Worm (Caenorhabditis elegans): ENCODE data around the gene str-64.

DNA sequence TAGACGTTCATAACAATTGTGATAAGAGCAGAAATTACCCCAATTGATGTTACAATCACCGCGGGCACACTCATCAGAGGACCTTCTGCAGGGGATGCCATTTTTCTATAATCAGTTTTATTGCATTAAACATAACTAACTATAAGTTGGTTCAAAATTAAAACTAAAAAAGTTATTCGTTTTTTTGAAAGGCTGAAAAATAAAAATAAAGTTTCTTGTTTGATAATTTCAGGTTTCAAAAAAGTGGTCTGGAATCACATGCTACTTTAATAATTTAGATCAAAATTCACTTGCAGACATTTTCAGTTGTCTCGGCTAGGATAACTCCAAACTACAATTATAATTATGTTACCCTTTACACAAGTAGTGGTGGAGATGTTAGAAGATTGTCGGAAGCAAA is 18.8 kb downstream of the str-64 start, which contains the start of gene srbc-1:
- no peak for TF ChIP-seq him-1 (tag; optimal IDR thresholded peaks at IDR 0.05)
- no peak for TF ChIP-seq W03F9.2 (tag; optimal IDR thresholded peaks at IDR 0.05)
- TF ChIP-seq dao-5 (tag; optimal IDR thresholded peaks at IDR 0.05) = no peak
